Fruit fly (Drosophila melanogaster): ENCODE measurements around the gene CG31760.

DNA sequence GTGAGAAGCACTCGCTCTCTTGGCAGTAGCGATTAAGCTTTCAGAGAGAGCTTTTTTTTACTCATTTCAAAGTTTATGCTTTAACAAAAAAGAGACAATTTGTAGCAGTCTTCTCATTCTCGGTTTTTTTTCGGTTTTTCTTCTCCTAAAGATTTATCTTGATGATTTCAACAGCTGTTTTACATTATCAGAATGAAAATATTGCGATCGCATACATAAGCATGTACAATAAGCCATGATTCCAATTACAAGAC, 8.5 kb upstream of the CG31760 start:
- TF ChIP-seq rn (GFP tag; IDR thresholded peaks at IDR 0.05) = no peak
- no peak for TF ChIP-seq fd96Ca (GFP tag; IDR thresholded peaks at IDR 0.05)
